Fruit fly (Drosophila melanogaster) whole organism, embryonic: ENCODE data around the gene dlt.

Experiments used
- BEAF-32 ChIP-seq: fragments of 200-800 bp; sonication (Bioruptor generic); optimal IDR thresholded peaks from 3 replicates; lab custom pipeline; 2017; ENCODE audit warnings: missing biosample characterization, missing genetic modification characterization, mild to moderate bottlenecking, moderate library complexity, missing genetic modification reagents
- Bgb ChIP-seq: fragments of 200-800 bp; sonication (Bioruptor generic); IDR thresholded peaks from 2 replicates; pipeline ENCODE4 v1.3.6; 2022; ENCODE audit warnings: missing biosample characterization, missing genetic modification characterization; ENCODE audit not compliant: partially characterized antibody
- CG10321 ChIP-seq: fragments of 200-800 bp; sonication (Bioruptor generic); IDR thresholded peaks from 2 replicates; pipeline ENCODE4 v1.3.6; 2022; ENCODE audit warnings: missing biosample characterization, missing genetic modification characterization
- CG10431 ChIP-seq: fragments of 200-800 bp; sonication (Bioruptor generic); optimal IDR thresholded peaks from 3 replicates; lab custom pipeline; 2018; ENCODE audit warnings: missing biosample characterization, mild to moderate bottlenecking, missing genetic modification characterization
- CG11560 ChIP-seq: fragments of 200-800 bp; sonication (Bioruptor generic); IDR thresholded peaks from 3 replicates; pipeline ENCODE4 v1.3.6; 2022; ENCODE audit warnings: missing biosample characterization, missing genetic modification characterization
- CG11723 ChIP-seq: fragments of 200-800 bp; sonication (Bioruptor generic); optimal IDR thresholded peaks from 2 replicates; lab custom pipeline; 2017; ENCODE audit warnings: missing biosample characterization, mild to moderate bottlenecking, missing genetic modification characterization
- CG12769 ChIP-seq: fragments of 200-800 bp; sonication (Bioruptor generic); optimal IDR thresholded peaks from 2 replicates; lab custom pipeline; 2019; ENCODE audit warnings: missing biosample characterization, mild to moderate bottlenecking, missing genetic modification characterization, moderate library complexity
- CG15479 ChIP-seq: fragments of 200-800 bp; sonication (Bioruptor generic); optimal IDR thresholded peaks from 3 replicates; lab custom pipeline; 2019; ENCODE audit warnings: missing biosample characterization, mild to moderate bottlenecking, missing genetic modification characterization, moderate library complexity
- CG16813 ChIP-seq: fragments of 200-800 bp; sonication (Bioruptor generic); IDR thresholded peaks from 3 replicates; pipeline ENCODE4 v1.3.6; 2022; ENCODE audit warnings: missing biosample characterization, missing genetic modification characterization; ENCODE audit not compliant: partially characterized antibody
- CG2875 ChIP-seq: fragments of 200-800 bp; sonication (Bioruptor generic); optimal IDR thresholded peaks from 2 replicates; lab custom pipeline; 2017; ENCODE audit warnings: missing biosample characterization, mild to moderate bottlenecking, missing genetic modification characterization, missing genetic modification reagents
- CG33213 ChIP-seq: fragments of 200-800 bp; sonication (Bioruptor generic); optimal IDR thresholded peaks from 3 replicates; lab custom pipeline; 2016; ENCODE audit warnings: missing biosample characterization, missing genetic modification characterization
- CG34376 ChIP-seq: fragments of 200-800 bp; sonication (Bioruptor generic); optimal IDR thresholded peaks from 2 replicates; lab custom pipeline; 2018; ENCODE audit warnings: missing biosample characterization, mild to moderate bottlenecking, missing genetic modification characterization
- CG42726 ChIP-seq: fragments of 200-800 bp; sonication (Bioruptor generic); IDR thresholded peaks from 2 replicates; pipeline ENCODE4 v1.3.6; 2022; ENCODE audit warnings: missing biosample characterization, missing genetic modification characterization; ENCODE audit not compliant: partially characterized antibody
- CG4424 ChIP-seq: fragments of 200-800 bp; sonication (Bioruptor generic); optimal IDR thresholded peaks from 3 replicates; lab custom pipeline; 2016; ENCODE audit warnings: missing biosample characterization, missing genetic modification characterization
- CG4854 ChIP-seq: fragments of 200-800 bp; sonication (Bioruptor generic); optimal IDR thresholded peaks from 2 replicates; lab custom pipeline; 2016; ENCODE audit warnings: missing biosample characterization, missing genetic modification characterization, inconsistent platforms
- CG8281 ChIP-seq: fragments of 200-800 bp; sonication (Bioruptor generic); optimal IDR thresholded peaks from 2 replicates; lab custom pipeline; 2018; ENCODE audit warnings: missing biosample characterization, mild to moderate bottlenecking, missing genetic modification characterization, moderate library complexity
- CG9437 ChIP-seq: fragments of 200-800 bp; sonication (Bioruptor generic); optimal IDR thresholded peaks from 2 replicates; lab custom pipeline; 2018; ENCODE audit warnings: missing biosample characterization, mild to moderate bottlenecking, missing genetic modification characterization
- CrebB ChIP-seq: fragments of 200-800 bp; sonication (Bioruptor generic); optimal IDR thresholded peaks from 3 replicates; lab custom pipeline; 2018; ENCODE audit warnings: missing biosample characterization, mild to moderate bottlenecking, missing genetic modification characterization
- Dp ChIP-seq: fragments of 200-800 bp; sonication (Bioruptor generic); optimal IDR thresholded peaks from 2 replicates; lab custom pipeline; 2018; ENCODE audit warnings: missing biosample characterization, mild to moderate bottlenecking, missing genetic modification characterization, moderate library complexity
- E2f1 ChIP-seq: fragments of 200-800 bp; sonication (Bioruptor generic); IDR thresholded peaks from 2 replicates; pipeline ENCODE4 v1.3.6; 2022; ENCODE audit warnings: missing biosample characterization, missing genetic modification characterization
- Elba2 ChIP-seq: fragments of 200-800 bp; sonication (Bioruptor generic); optimal IDR thresholded peaks from 3 replicates; lab custom pipeline; 2016; ENCODE audit warnings: missing biosample characterization, missing genetic modification characterization
- Fer1 ChIP-seq: fragments of 200-800 bp; sonication (Bioruptor generic); optimal IDR thresholded peaks from 2 replicates; lab custom pipeline; 2017; ENCODE audit warnings: missing biosample characterization, mild to moderate bottlenecking, missing genetic modification characterization
- Fer2 ChIP-seq: fragments of 200-800 bp; sonication (Bioruptor generic); optimal IDR thresholded peaks from 2 replicates; lab custom pipeline; 2018; ENCODE audit warnings: missing biosample characterization, mild to moderate bottlenecking, missing genetic modification characterization, moderate library complexity
- Gsc ChIP-seq: fragments of 200-800 bp; sonication (Bioruptor generic); IDR thresholded peaks from 2 replicates; pipeline ENCODE4 v1.3.6; 2022; ENCODE audit warnings: missing biosample characterization, missing genetic modification characterization
- HLH4C ChIP-seq: fragments of 200-800 bp; sonication (Bioruptor generic); IDR thresholded peaks from 3 replicates; pipeline ENCODE4 v1.3.6; 2022; ENCODE audit warnings: missing biosample characterization, missing genetic modification characterization; ENCODE audit not compliant: partially characterized antibody
- HmgZ ChIP-seq: fragments of 200-800 bp; sonication (Bioruptor generic); optimal IDR thresholded peaks from 2 replicates; lab custom pipeline; 2018; ENCODE audit warnings: missing biosample characterization, mild to moderate bottlenecking, missing genetic modification characterization
- Hr3 ChIP-seq: fragments of 200-800 bp; sonication (Bioruptor generic); optimal IDR thresholded peaks from 3 replicates; lab custom pipeline; 2016; ENCODE audit warnings: missing biosample characterization, missing genetic modification characterization
- Hsf ChIP-seq: fragments of 200-800 bp; sonication (Bioruptor generic); optimal IDR thresholded peaks from 3 replicates; lab custom pipeline; 2016; ENCODE audit warnings: missing biosample characterization, missing genetic modification characterization
- MBD-R2 ChIP-seq: fragments of 200-800 bp; sonication (Bioruptor generic); IDR thresholded peaks from 2 replicates; pipeline ENCODE4 v1.3.6; 2022; ENCODE audit warnings: missing biosample characterization, missing genetic modification characterization
- Med ChIP-seq: fragments of 200-800 bp; sonication (Bioruptor generic); peaks from one replicate; lab custom pipeline; 2016; ENCODE audit warnings: missing biosample characterization, missing genetic modification characterization, mild to moderate bottlenecking, inconsistent platforms, moderate library complexity
- Mes4 ChIP-seq: fragments of 200-800 bp; sonication (Bioruptor generic); optimal IDR thresholded peaks from 2 replicates; lab custom pipeline; 2016; ENCODE audit warnings: missing biosample characterization, missing genetic modification characterization
- NC2α ChIP-seq: fragments of 200-800 bp; sonication (Bioruptor generic); optimal IDR thresholded peaks from 2 replicates; lab custom pipeline; 2016; ENCODE audit warnings: missing biosample characterization, missing genetic modification characterization
- PHDP ChIP-seq: fragments of 200-800 bp; sonication (Bioruptor generic); optimal IDR thresholded peaks from 3 replicates; lab custom pipeline; 2018; ENCODE audit warnings: missing biosample characterization, mild to moderate bottlenecking, missing genetic modification characterization, moderate library complexity
- Side ChIP-seq: fragments of 200-800 bp; sonication (Bioruptor generic); optimal IDR thresholded peaks from 2 replicates; lab custom pipeline; 2016; ENCODE audit warnings: missing biosample characterization, missing genetic modification characterization
- Six4 ChIP-seq: fragments of 200-800 bp; sonication (Bioruptor generic); optimal IDR thresholded peaks from 2 replicates; lab custom pipeline; 2016; ENCODE audit warnings: missing biosample characterization, missing genetic modification characterization
- Sry-δ ChIP-seq: fragments of 200-800 bp; sonication (Bioruptor generic); optimal IDR thresholded peaks from 2 replicates; lab custom pipeline; 2016; ENCODE audit warnings: missing biosample characterization, missing genetic modification characterization
- dm ChIP-seq: fragments of 200-800 bp; sonication (Bioruptor generic); optimal IDR thresholded peaks from 3 replicates; lab custom pipeline; 2016; ENCODE audit warnings: missing biosample characterization, missing genetic modification characterization
- fu2 ChIP-seq: fragments of 200-800 bp; sonication (Bioruptor generic); optimal IDR thresholded peaks from 2 replicates; lab custom pipeline; 2016; ENCODE audit warnings: missing biosample characterization, missing genetic modification characterization
- hb ChIP-seq: fragments of 200-800 bp; sonication (Bioruptor generic); IDR thresholded peaks from 3 replicates; pipeline ENCODE4 v1.3.6; 2022; ENCODE audit warnings: missing biosample characterization, missing genetic modification characterization; ENCODE audit not compliant: partially characterized antibody
- lmd ChIP-seq: fragments of 200-800 bp; sonication (Bioruptor generic); IDR thresholded peaks from 2 replicates; pipeline ENCODE4 v1.3.6; 2022; ENCODE audit warnings: missing biosample characterization, missing genetic modification characterization
- mam ChIP-seq: fragments of 200-800 bp; sonication (Bioruptor generic); optimal IDR thresholded peaks from 3 replicates; lab custom pipeline; 2016; ENCODE audit warnings: missing biosample characterization, missing genetic modification characterization
- nerfin-2 ChIP-seq: fragments of 200-800 bp; sonication (Bioruptor generic); IDR thresholded peaks from 2 replicates; pipeline ENCODE4 v1.3.6; 2022; ENCODE audit warnings: missing biosample characterization, missing genetic modification characterization; ENCODE audit not compliant: partially characterized antibody
- nom ChIP-seq: fragments of 200-800 bp; sonication (Bioruptor generic); optimal IDR thresholded peaks from 2 replicates; lab custom pipeline; 2017; ENCODE audit warnings: missing biosample characterization, missing genetic modification characterization, mild to moderate bottlenecking, moderate library complexity, missing genetic modification reagents
- odd ChIP-seq: fragments of 200-800 bp; sonication (Bioruptor generic); optimal IDR thresholded peaks from 2 replicates; lab custom pipeline; 2017; ENCODE audit warnings: missing biosample characterization, mild to moderate bottlenecking, missing genetic modification characterization
- onecut ChIP-seq: fragments of 200-800 bp; sonication (Bioruptor generic); IDR thresholded peaks from 2 replicates; pipeline ENCODE4 v1.3.6; 2022; ENCODE audit warnings: missing biosample characterization, missing genetic modification characterization
- rib ChIP-seq: fragments of 200-800 bp; sonication (Bioruptor generic); IDR thresholded peaks from 2 replicates; pipeline ENCODE4 v1.3.6; 2022; ENCODE audit warnings: missing biosample characterization, missing genetic modification characterization
- row ChIP-seq: fragments of 200-800 bp; sonication (Bioruptor generic); IDR thresholded peaks from 3 replicates; pipeline ENCODE4 v1.3.6; 2022; ENCODE audit warnings: missing biosample characterization, missing genetic modification characterization
- tgo ChIP-seq: fragments of 200-800 bp; sonication (Bioruptor generic); IDR thresholded peaks from 3 replicates; pipeline ENCODE4 v1.3.6; 2022; ENCODE audit warnings: missing biosample characterization, missing genetic modification characterization
- zen ChIP-seq: fragments of 200-800 bp; sonication (Bioruptor generic); optimal IDR thresholded peaks from 3 replicates; lab custom pipeline; 2018; ENCODE audit warnings: missing biosample characterization, mild to moderate bottlenecking, missing genetic modification characterization, moderate library complexity

dlt gene

dm6 chr3L:1794943-1795696 is at the start of gene dlt, which contains the start of the genes alpha-Spec and Cdc37 (continued):
- TF ChIP-seq CG8281 (tag; lab: Kevin White, UChicago) (peak; percentile 97), CG16813 (peak; percentile 80), CG34376 (peak; percentile 31), CG11560 (peak; percentile 90), PHDP (tag; lab: Kevin White, UChicago) (peak; percentile 19), Med (peak; percentile 91), Fer2 (tag; lab: Kevin White, UChicago) (no peak), HLH4C (GFP tag; lab: Robert Waterston, UW) (peak; percentile 88), Hsf (GFP tag; lab: Kevin White, UChicago) (peak; percentile 35), nom (GFP tag; lab: Kevin White, UChicago) (peak; percentile 55), CG4424 (GFP tag; lab: Kevin White, UChicago) (peak; percentile 24), mam (peak; percentile 41), Fer1 (peak; percentile 9), Gsc (GFP tag; lab: Robert Waterston, UW) (no peak), nerfin-2 (peak; percentile 77), NC2α (GFP tag; lab: Kevin White, UChicago) (peak; percentile 8), hb (GFP tag; lab: Robert Waterston, UW) (peak; percentile 65), zen (tag; lab: Kevin White, UChicago) (peak; percentile 5), CG12769 (no peak), Six4 (GFP tag; lab: Kevin White, UChicago) (no peak), CG42726 (peak; percentile 66), CG10431 (GFP tag; lab: Kevin White, UChicago) (peak; percentile 59), Dp (GFP tag; lab: Kevin White, UChicago) (peak; percentile 47), Hr3 (GFP tag; lab: Kevin White, UChicago) (peak; percentile 5), rib (GFP tag; lab: Robert Waterston, UW) (no peak), CrebB (peak; percentile 55), CG33213 (GFP tag; lab: Kevin White, UChicago) (peak; percentile 59), dm (GFP tag; lab: Kevin White, UChicago) (no peak), CG15479 (GFP tag; lab: Kevin White, UChicago) (peak; percentile 20), CG9437 (GFP tag; lab: Kevin White, UChicago) (peak; percentile 5), Mes4 (GFP tag; lab: Kevin White, UChicago) (no peak), CG4854 (GFP tag; lab: Kevin White, UChicago) (peak; percentile 20), CG2875 (GFP tag; lab: Kevin White, UChicago) (peak; percentile 34), row (GFP tag; lab: Robert Waterston, UW) (peak; percentile 31; the same call in 1 of the 3 replicates), onecut (peak; percentile 67), Bgb (GFP tag; lab: Robert Waterston, UW) (peak; percentile 79), fu2 (GFP tag; lab: Kevin White, UChicago) (no peak), CG10321 (no peak; the same call in 1 of the 2 replicates), HmgZ (peak; percentile 32), BEAF-32 (peak; percentile 86), tgo (GFP tag; lab: Robert Waterston, UW) (no peak), Sry-δ (GFP tag; lab: Kevin White, UChicago) (peak; percentile 80), E2f1 (GFP tag; lab: Robert Waterston, UW) (no peak), MBD-R2 (GFP tag; lab: Robert Waterston, UW) (peak; percentile 29; the same call in 1 of the 2 replicates), lmd (GFP tag; lab: Robert Waterston, UW) (peak; percentile 24; the same call in 1 of the 2 replicates), Side (GFP tag; lab: Kevin White, UChicago) (peak; percentile 30), odd (GFP tag; lab: Kevin White, UChicago) (no peak), Elba2 (GFP tag; lab: Kevin White, UChicago) (no peak), CG11723 (GFP tag; lab: Kevin White, UChicago) (no peak)
